Fruit fly (Drosophila melanogaster) whole organism, embryonic: ENCODE results near the gene CG15283.

Experiments
- Bdp1 ChIP-seq: fragments of 200-800 bp; sonication (Bioruptor generic); optimal IDR thresholded peaks from 3 replicates; lab custom pipeline; 2016; ENCODE audit warnings: missing biosample characterization, missing genetic modification characterization
- Gug ChIP-seq: fragments of 200-800 bp; sonication (Bioruptor generic); IDR thresholded peaks from 4 replicates; pipeline ENCODE4 v1.3.6; 2022; ENCODE audit warnings: missing biosample characterization, missing genetic modification characterization
- Lpt ChIP-seq: fragments of >200 bp; optimal IDR thresholded peaks from 2 replicates; lab custom pipeline; 2018; ENCODE audit warnings: missing biosample characterization, missing genetic modification characterization
- dm ChIP-seq: fragments of 200-800 bp; sonication (Bioruptor generic); optimal IDR thresholded peaks from 3 replicates; lab custom pipeline; 2016; ENCODE audit warnings: missing biosample characterization, missing genetic modification characterization

DNA sequence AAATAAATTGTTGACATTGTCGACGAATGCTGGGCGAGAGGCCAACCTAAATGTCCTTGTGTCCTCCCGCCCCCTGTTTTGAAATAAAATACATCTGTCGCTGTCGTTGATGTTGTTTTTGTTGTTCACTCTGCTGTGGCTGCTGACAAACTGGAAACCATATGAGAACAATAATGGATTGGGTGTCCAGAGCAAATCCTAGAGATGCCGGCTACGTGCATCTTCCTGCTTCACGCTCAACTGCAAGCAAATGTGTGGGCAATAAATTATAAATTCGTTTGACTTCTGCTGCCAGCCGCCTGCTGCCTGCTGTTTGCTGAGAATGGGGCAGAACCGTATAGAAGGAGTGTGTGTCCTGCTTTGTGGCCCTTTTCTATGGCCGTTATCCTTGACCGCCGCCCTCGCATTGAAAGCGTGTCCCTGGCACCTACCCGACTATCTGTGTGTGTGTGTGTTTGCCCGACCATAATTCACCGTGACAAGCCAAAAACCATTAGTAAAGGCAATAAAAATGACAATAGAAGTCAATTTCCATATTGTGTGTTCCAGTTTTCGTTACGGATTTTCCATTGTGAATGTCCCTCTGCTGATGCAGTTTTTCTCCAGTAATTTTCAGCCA is 6.9 kb downstream of the CG15283 start:
- no peak for TF ChIP-seq Gug (GFP tag; lab: Robert Waterston, UW)
- no peak for TF ChIP-seq dm (GFP tag; lab: Kevin White, UChicago)
- no peak for TF ChIP-seq Lpt
- TF ChIP-seq Bdp1: no peak
